Worm (Caenorhabditis elegans) whole organism, L4 larva: ENCODE results near the gene iffb-1.

Source experiments
- ZK546.5 ChIP-seq, 2 experiments: sonication (generic microtip); optimal IDR thresholded peaks; 2 replicates each; lab custom pipeline; 2017; ENCODE audit warnings: missing biosample characterization in 2 of 2, missing genetic modification characterization in 2 of 2
- nhr-76 ChIP-seq: fragments of 150-350 bp; optimal IDR thresholded peaks from 2 replicates; lab custom pipeline; 2014; ENCODE audit warnings: missing biosample characterization, missing genetic modification characterization

DNA sequence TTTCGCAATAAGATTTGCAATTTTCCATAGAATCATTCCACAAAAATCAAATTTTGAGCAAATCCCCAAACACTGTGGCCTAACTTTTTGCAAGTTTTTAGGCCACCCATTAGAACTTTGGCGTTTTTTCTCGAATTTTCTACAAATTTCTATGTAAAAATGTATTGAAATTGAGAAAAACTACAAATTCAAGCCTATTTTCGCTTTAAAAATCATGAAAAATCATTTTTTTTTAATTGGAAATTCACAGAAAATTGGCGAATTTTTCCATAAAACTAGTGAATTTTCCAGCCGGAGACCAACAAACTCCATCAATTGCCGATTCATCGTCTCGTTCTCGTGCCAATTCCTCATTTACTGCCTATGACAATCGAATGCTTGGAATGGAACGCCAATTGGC, 35.7 kb downstream of the iffb-1 start:
- TF ChIP-seq nhr-76 (tag; lab: Kevin White, UChicago) = no peak
- TF ChIP-seq ZK546.5 (tag; optimal IDR thresholded peaks at IDR 0.05; lab: Kevin White, UChicago) = no peak
